Fruit fly (Drosophila melanogaster): ENCODE results near the gene CG17806.

The CG17806 gene

DNA sequence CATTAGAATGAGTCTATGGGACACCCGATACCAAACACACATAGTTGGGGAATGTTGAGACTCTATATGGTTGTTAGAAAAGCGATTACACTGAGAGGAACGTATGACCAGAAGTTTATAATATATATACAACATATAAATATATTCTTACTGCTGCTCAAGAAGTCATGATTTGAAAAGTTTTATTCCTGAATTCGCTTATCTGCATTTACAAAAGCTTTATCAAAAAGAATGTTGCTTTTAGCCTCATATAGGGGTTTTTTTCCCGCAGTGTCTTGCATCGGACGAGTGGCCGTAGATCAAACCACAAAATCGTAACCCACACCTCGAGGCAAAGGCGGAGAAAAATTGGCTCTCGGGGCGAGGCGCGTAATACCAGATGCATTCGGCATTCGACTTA lies 15.3 kb downstream of the CG17806 start (continued):
- TF ChIP-seq zfh2 (GFP tag; optimal IDR thresholded peaks at IDR 0.05) (no peak), Med (GFP tag) (peak; percentile 4), CG6813 (GFP tag; optimal IDR thresholded peaks at IDR 0.05) (no peak), twi (tag; optimal IDR thresholded peaks at IDR 0.05) (no peak), Drgx (GFP tag; IDR thresholded peaks at IDR 0.05) (peak; percentile 40; the same call in 1 of the 2 replicates), gem (tag; optimal IDR thresholded peaks at IDR 0.05) (peak; percentile 41), unpg (GFP tag; optimal IDR thresholded peaks at IDR 0.05) (peak; percentile 4), CG8388 (GFP tag; optimal IDR thresholded peaks at IDR 0.05) (peak; percentile 2), CG15269 (tag; optimal IDR thresholded peaks at IDR 0.05) (no peak), ci (GFP tag; IDR thresholded peaks at IDR 0.05) (peak; percentile 61; the same call in 1 of the 3 replicates), fd96Cb (tag; optimal IDR thresholded peaks at IDR 0.05) (peak; percentile 11), tin (GFP tag; optimal IDR thresholded peaks at IDR 0.05) (peak; percentile 4), ATbp (GFP tag; optimal IDR thresholded peaks at IDR 0.05) (peak; percentile 6), Ada2b (GFP tag; IDR thresholded peaks at IDR 0.05) (no peak), pita (GFP tag; optimal IDR thresholded peaks at IDR 0.05) (no peak), pan (optimal IDR thresholded peaks at IDR 0.05) (no peak), pan (GFP tag; optimal IDR thresholded peaks at IDR 0.05 in 1 of 2, IDR thresholded peaks at IDR 0.05 in 1 of 2) (peak in 1 of 2 experiments; percentile 23), dysf (GFP tag; IDR thresholded peaks at IDR 0.05) (0 out of 3 replicates have a peak, but pooled peaks have one; percentile 35), CG17359 (tag; optimal IDR thresholded peaks at IDR 0.05) (peak; percentile 13), ara (GFP tag; IDR thresholded peaks at IDR 0.05) (no peak), CG9876 (GFP tag; optimal IDR thresholded peaks at IDR 0.05) (no peak), CG18262 (tag; optimal IDR thresholded peaks at IDR 0.05) (no peak), Ets65A (GFP tag) (peak; percentile 34), ab (GFP tag; optimal IDR thresholded peaks at IDR 0.05) (no peak), CG7963 (GFP tag; IDR thresholded peaks at IDR 0.05; ENCODE audit: partially characterized antibody) (no peak), CG16779 (GFP tag; IDR thresholded peaks at IDR 0.05) (no peak), CG14441 (GFP tag; IDR thresholded peaks at IDR 0.05) (peak; percentile 18; the same call in 1 of the 2 replicates), CG31441 (GFP tag; IDR thresholded peaks at IDR 0.05) (peak; percentile 37; the same call in 1 of the 2 replicates), ap (GFP tag; IDR thresholded peaks at IDR 0.05) (no peak), Sox102F (GFP tag; optimal IDR thresholded peaks at IDR 0.05) (peak; percentile 17), CG14710 (tag; optimal IDR thresholded peaks at IDR 0.05) (peak; percentile 10), dan (GFP tag; IDR thresholded peaks at IDR 0.05) (no peak), CG10366 (GFP tag; IDR thresholded peaks at IDR 0.05) (no peak), trem (tag; optimal IDR thresholded peaks at IDR 0.05) (peak; percentile 1), zfh1 (GFP tag; IDR thresholded peaks at IDR 0.05) (no peak), Rx (GFP tag; IDR thresholded peaks at IDR 0.05) (no peak), bsh (GFP tag; optimal IDR thresholded peaks at IDR 0.05) (peak in 1 of 2 experiments; percentile 56), CG6254 (GFP tag; optimal IDR thresholded peaks at IDR 0.05) (peak; percentile 13), CG43689 (GFP tag; IDR thresholded peaks at IDR 0.05) (no peak), CG6654 (GFP tag; optimal IDR thresholded peaks at IDR 0.05) (no peak), CG7839 (tag; optimal IDR thresholded peaks at IDR 0.05) (peak; percentile 13), CG42726 (GFP tag; IDR thresholded peaks at IDR 0.05; ENCODE audit: partially characterized antibody) (no peak), CG32772 (GFP tag; IDR thresholded peaks at IDR 0.05) (peak; percentile 14; the same call in 1 of the 2 replicates), CG9609 (GFP tag; optimal IDR thresholded peaks at IDR 0.05) (no peak), nerfin-1 (tag; optimal IDR thresholded peaks at IDR 0.05) (no peak), Blimp-1 (GFP tag; optimal IDR thresholded peaks at IDR 0.05) (peak; percentile 29), mam (GFP tag; optimal IDR thresholded peaks at IDR 0.05) (no peak), phol (tag; optimal IDR thresholded peaks at IDR 0.05) (peak; percentile 2), Doc3 (GFP tag; IDR thresholded peaks at IDR 0.05; ENCODE audit: partially characterized antibody) (no peak), dmrt99B (tag; optimal IDR thresholded peaks at IDR 0.05) (peak; percentile 4), CG4820 (GFP tag; optimal IDR thresholded peaks at IDR 0.05) (peak; percentile 3)
